Worm (Caenorhabditis elegans) whole organism, L3 larva: ENCODE data around the gene vglu-3.

Source experiments
- R02D3.7 ChIP-seq: fragments of 150-350 bp; optimal IDR thresholded peaks from 2 replicates; lab custom pipeline; 2014; ENCODE audit warnings: missing biosample characterization, missing genetic modification characterization
- ZK546.5 ChIP-seq: sonication (generic microtip); optimal IDR thresholded peaks from 2 replicates; lab custom pipeline; 2017; ENCODE audit warnings: missing biosample characterization, missing genetic modification characterization
- aly-2 ChIP-seq: fragments of 150-350 bp; optimal IDR thresholded peaks from 2 replicates; lab custom pipeline; 2014; ENCODE audit warnings: missing biosample characterization, missing genetic modification characterization
- ama-1 ChIP-seq: fragments of 150-350 bp; optimal IDR thresholded peaks from 2 replicates; lab custom pipeline; 2018
- ceh-16 ChIP-seq: sonication (generic microtip); optimal IDR thresholded peaks from 2 replicates; lab custom pipeline; 2017; ENCODE audit warnings: missing biosample characterization, missing genetic modification characterization
- ceh-28 ChIP-seq: fragments of 150-350 bp; optimal IDR thresholded peaks from 2 replicates; lab custom pipeline; 2014; ENCODE audit warnings: missing biosample characterization, missing genetic modification reagents, missing genetic modification characterization
- ceh-82 ChIP-seq: fragments of 150-350 bp; optimal IDR thresholded peaks from 2 replicates; lab custom pipeline; 2014; ENCODE audit warnings: missing biosample characterization, missing genetic modification characterization
- ceh-9 ChIP-seq: sonication (generic microtip); optimal IDR thresholded peaks from 2 replicates; lab custom pipeline; 2018; ENCODE audit warnings: missing biosample characterization, missing genetic modification characterization
- daf-12 ChIP-seq: fragments of 150-350 bp; optimal IDR thresholded peaks from 2 replicates; lab custom pipeline; 2014; ENCODE audit warnings: missing biosample characterization, missing genetic modification reagents, missing genetic modification characterization
- egl-27 ChIP-seq: sonication (generic microtip); optimal IDR thresholded peaks from 4 replicates; lab custom pipeline; 2017; ENCODE audit warnings: missing biosample characterization, missing genetic modification reagents, missing genetic modification characterization
- egl-5 ChIP-seq: fragments of 150-350 bp; optimal IDR thresholded peaks from 2 replicates; lab custom pipeline; 2017; ENCODE audit warnings: missing biosample characterization, missing genetic modification reagents, missing genetic modification characterization, inconsistent platforms
- elt-1 ChIP-seq: fragments of 150-350 bp; optimal IDR thresholded peaks from 2 replicates; lab custom pipeline; 2014; ENCODE audit warnings: missing biosample characterization, missing genetic modification characterization
- elt-2 ChIP-seq: sonication (generic microtip); optimal IDR thresholded peaks from 2 replicates; lab custom pipeline; 2016; ENCODE audit warnings: missing genetic modification reagents, mild to moderate bottlenecking, missing genetic modification characterization, missing compliant biosample characterization
- elt-3 ChIP-seq, 3 experiments: fragments of 150-350 bp in 1 of 3; sonication (generic microtip) in 2 of 3; optimal IDR thresholded peaks; 2 replicates in 2 of 3; 4 replicates in 1 of 3; lab custom pipeline; 2014 to 2017; ENCODE audit warnings: missing biosample characterization in 3 of 3, missing genetic modification characterization in 3 of 3
- eor-1 ChIP-seq, 2 experiments: fragments of 150-350 bp; optimal IDR thresholded peaks; 2 replicates each; lab custom pipeline; 2014 to 2018; ENCODE audit warnings: missing biosample characterization in 2 of 2, missing genetic modification characterization in 2 of 2
- fkh-2 ChIP-seq: fragments of 150-350 bp; optimal IDR thresholded peaks from 2 replicates; lab custom pipeline; 2014; ENCODE audit warnings: missing biosample characterization, missing genetic modification reagents, missing genetic modification characterization
- fos-1 ChIP-seq: fragments of 150-350 bp; optimal IDR thresholded peaks from 2 replicates; lab custom pipeline; 2014; ENCODE audit warnings: missing biosample characterization, missing genetic modification characterization
- hmg-11 ChIP-seq: sonication (generic microtip); optimal IDR thresholded peaks from 2 replicates; lab custom pipeline; 2016; ENCODE audit warnings: missing genetic modification characterization, missing compliant biosample characterization
- jun-1 ChIP-seq: fragments of 150-350 bp; optimal IDR thresholded peaks from 2 replicates; lab custom pipeline; 2014; ENCODE audit warnings: missing biosample characterization, missing genetic modification reagents, missing genetic modification characterization
- lin-15B ChIP-seq: fragments of 150-350 bp; optimal IDR thresholded peaks from 2 replicates; lab custom pipeline; 2014; ENCODE audit warnings: missing biosample characterization, missing genetic modification characterization
- lin-39 ChIP-seq: fragments of 150-350 bp; optimal IDR thresholded peaks from 2 replicates; lab custom pipeline; 2018; ENCODE audit warnings: missing biosample characterization, missing genetic modification reagents, missing genetic modification characterization
- lsy-12 ChIP-seq: sonication (generic microtip); optimal IDR thresholded peaks from 2 replicates; lab custom pipeline; 2016; ENCODE audit warnings: mild to moderate bottlenecking, missing genetic modification characterization, missing compliant biosample characterization
- mdl-1 ChIP-seq: fragments of 150-350 bp; optimal IDR thresholded peaks from 2 replicates; lab custom pipeline; 2014; ENCODE audit warnings: missing biosample characterization, missing genetic modification characterization
- mml-1 ChIP-seq: fragments of 150-350 bp; sonication (generic microtip); optimal IDR thresholded peaks from 3 replicates; lab custom pipeline; 2014; ENCODE audit warnings: missing biosample characterization, missing genetic modification characterization
- nfya-1 ChIP-seq: sonication (generic microtip); optimal IDR thresholded peaks from 2 replicates; lab custom pipeline; 2017; ENCODE audit warnings: missing genetic modification characterization, mild to moderate bottlenecking, missing compliant biosample characterization, antibody characterized with exemption, moderate library complexity; ENCODE audit not compliant: insufficient read depth
- nhr-11 ChIP-seq: fragments of 150-350 bp; optimal IDR thresholded peaks from 2 replicates; lab custom pipeline; 2014; ENCODE audit warnings: missing biosample characterization, missing genetic modification characterization
- nhr-12 ChIP-seq: fragments of 150-350 bp; optimal IDR thresholded peaks from 2 replicates; lab custom pipeline; 2014; ENCODE audit warnings: missing biosample characterization, missing genetic modification characterization
- nhr-237 ChIP-seq: fragments of 150-350 bp; optimal IDR thresholded peaks from 2 replicates; lab custom pipeline; 2014; ENCODE audit warnings: missing biosample characterization, missing genetic modification characterization
- nhr-25 ChIP-seq: sonication (generic microtip); optimal IDR thresholded peaks from 2 replicates; lab custom pipeline; 2017; ENCODE audit warnings: missing biosample characterization, missing genetic modification characterization
- nhr-28 ChIP-seq: fragments of 150-350 bp; optimal IDR thresholded peaks from 2 replicates; lab custom pipeline; 2014; ENCODE audit warnings: missing biosample characterization, missing genetic modification characterization
- nhr-43 ChIP-seq: sonication (generic microtip); optimal IDR thresholded peaks from 2 replicates; lab custom pipeline; 2016; ENCODE audit warnings: mild to moderate bottlenecking, missing genetic modification characterization, missing compliant biosample characterization; ENCODE audit not compliant: poor library complexity, severe bottlenecking
- nhr-67 ChIP-seq: fragments of 150-350 bp; optimal IDR thresholded peaks from 2 replicates; lab custom pipeline; 2014; ENCODE audit warnings: missing biosample characterization, missing genetic modification characterization
- nhr-76 ChIP-seq: fragments of 150-350 bp; sonication (generic microtip); optimal IDR thresholded peaks from 5 replicates; lab custom pipeline; 2014; ENCODE audit warnings: missing biosample characterization, missing genetic modification characterization
- nhr-77 ChIP-seq: fragments of 150-350 bp; optimal IDR thresholded peaks from 2 replicates; lab custom pipeline; 2014; ENCODE audit warnings: missing biosample characterization, missing genetic modification characterization
- pha-4 ChIP-seq: fragments of 150-350 bp; optimal IDR thresholded peaks from 2 replicates; lab custom pipeline; 2014; ENCODE audit warnings: missing biosample characterization, missing genetic modification reagents, missing genetic modification characterization
- sea-2 ChIP-seq: fragments of 150-350 bp; sonication (generic microtip); optimal IDR thresholded peaks from 4 replicates; lab custom pipeline; 2014; ENCODE audit warnings: missing biosample characterization, missing genetic modification reagents, missing genetic modification characterization
- snpc-4 ChIP-seq: fragments of 150-350 bp; optimal IDR thresholded peaks from 2 replicates; lab custom pipeline; 2014; ENCODE audit warnings: missing biosample characterization, missing genetic modification characterization
- tbx-2 ChIP-seq: sonication (generic microtip); optimal IDR thresholded peaks from 2 replicates; lab custom pipeline; 2016; ENCODE audit warnings: mild to moderate bottlenecking, missing genetic modification characterization, missing compliant biosample characterization
- zag-1 ChIP-seq: fragments of 150-350 bp; optimal IDR thresholded peaks from 2 replicates; lab custom pipeline; 2014; ENCODE audit warnings: missing biosample characterization, missing genetic modification characterization
- ztf-11 ChIP-seq: fragments of 150-350 bp; optimal IDR thresholded peaks from 2 replicates; lab custom pipeline; 2014; ENCODE audit warnings: missing biosample characterization, missing genetic modification characterization

vglu-3 gene

DNA sequence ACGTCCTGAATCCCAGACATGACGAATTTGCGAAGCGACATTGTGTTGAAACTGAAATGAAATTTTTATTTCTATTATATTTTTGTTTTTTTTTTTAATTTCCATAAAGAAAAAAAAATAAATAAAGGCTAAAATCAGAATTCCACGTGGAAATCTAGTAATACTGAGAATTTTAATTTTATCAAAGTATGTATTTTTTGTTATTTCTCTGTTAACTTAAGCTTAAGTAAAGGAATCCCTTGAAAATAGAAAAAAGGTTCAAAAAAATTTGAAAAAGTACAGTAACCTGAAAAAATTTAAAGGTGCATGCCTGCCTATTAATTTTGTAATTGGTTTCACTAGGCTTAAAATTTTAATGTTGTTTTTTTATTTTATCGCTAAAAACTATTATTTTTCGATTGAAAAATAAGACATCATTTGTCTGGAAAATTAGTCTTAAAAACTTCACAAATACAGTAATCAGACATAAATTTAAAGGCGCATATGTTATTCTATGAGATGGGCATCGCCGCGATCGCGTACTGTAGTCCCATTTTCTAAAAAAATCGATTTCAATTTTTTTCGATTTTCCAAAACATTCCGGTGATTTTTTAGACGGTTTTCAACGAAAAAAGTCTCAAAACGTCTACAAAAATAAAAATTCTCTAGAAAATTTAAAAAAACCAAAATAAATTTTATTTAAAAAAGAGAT lies 30.3 kb downstream of the vglu-3 start, which contains the start of gene nex-2:
Gene nex-2 (minus strand): TSS at position 51 of the 691 bp plus-strand sequence.
- TF ChIP-seq lsy-12 (tag; lab: Kevin White, UChicago) = no peak
- TF ChIP-seq tbx-2 (tag; lab: Kevin White, UChicago) = no peak
- TF ChIP-seq mdl-1 (tag; lab: Kevin White, UChicago) = no peak
- no peak for TF ChIP-seq lin-39 (tag; lab: Kevin White, UChicago)
- TF ChIP-seq nhr-25 (tag; lab: Kevin White, UChicago) = no peak
- TF ChIP-seq jun-1 (tag; lab: Kevin White, UChicago) = no peak
- no peak for TF ChIP-seq fkh-2
- no peak for TF ChIP-seq nhr-11 (tag; lab: Kevin White, UChicago)
- TF ChIP-seq nhr-12 (tag; lab: Kevin White, UChicago) = no peak
- no peak for TF ChIP-seq R02D3.7
- TF ChIP-seq ztf-11 (tag; lab: Kevin White, UChicago) = no peak
- no peak for TF ChIP-seq lin-15B (tag; lab: Kevin White, UChicago)

- TF ChIP-seq pha-4 (tag; lab: Kevin White, UChicago) (peak; percentile 92), nhr-43 (tag; lab: Kevin White, UChicago) (no peak), ztf-11 (tag; lab: Kevin White, UChicago) (no peak), nhr-11 (tag; lab: Kevin White, UChicago) (no peak), nfya-1 (tag; lab: Kevin White, UChicago) (peak; percentile 34), jun-1 (tag; lab: Kevin White, UChicago) (peak; percentile 9), snpc-4 (tag; lab: Kevin White, UChicago) (no peak), ceh-16 (tag; lab: Kevin White, UChicago) (no peak)
These were observed 31.1 kb downstream of the vglu-3 start for ce11 chrIII:10331232-10331631.

DNA sequence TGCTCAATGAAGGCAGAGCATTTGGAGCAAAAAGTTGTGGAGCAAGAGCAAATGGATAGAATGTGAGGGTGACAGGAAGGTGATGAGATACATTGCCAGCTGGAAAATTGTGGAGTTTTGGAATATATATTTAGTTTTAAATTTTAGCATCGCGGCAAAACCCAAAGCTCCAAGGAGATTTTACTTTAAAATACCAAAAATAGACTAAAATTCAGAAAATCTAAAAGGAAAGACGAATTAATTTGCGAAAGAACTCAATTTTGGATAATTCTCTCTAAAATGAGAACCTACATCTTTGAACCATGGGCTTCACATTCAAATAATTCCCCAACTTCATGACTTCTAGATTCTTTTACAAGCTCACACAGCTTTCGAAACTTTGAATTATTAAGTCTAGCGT lies 32.4 kb downstream of the vglu-3 start, which contains the start of gene T07C4.12:
Gene T07C4.12 (minus strand): TSS at position 101 of the 400 bp plus-strand sequence.
- TF ChIP-seq mdl-1 (tag; lab: Kevin White, UChicago) (no peak), lin-39 (tag; lab: Kevin White, UChicago) (no peak), lin-15B (tag; lab: Kevin White, UChicago) (no peak), nhr-76 (no peak), elt-2 (tag; lab: Kevin White, UChicago) (no peak), nhr-25 (tag; lab: Kevin White, UChicago) (no peak), nfya-1 (tag; lab: Kevin White, UChicago) (no peak), egl-27 (no peak), elt-1 (tag; lab: Kevin White, UChicago) (no peak), pha-4 (tag; lab: Kevin White, UChicago) (no peak)
- TF ChIP-seq, all 47 proteins: peak for 0

- TF ChIP-seq R02D3.7 (peak; percentile 68), lin-15B (tag; lab: Kevin White, UChicago) (peak; percentile 91), daf-12 (no peak), elt-1 (tag; lab: Kevin White, UChicago) (peak; percentile 33), ceh-82 (tag; lab: Kevin White, UChicago) (peak; percentile 56), nfya-1 (tag; lab: Kevin White, UChicago) (peak; percentile 90), fos-1 (tag; lab: Kevin White, UChicago) (no peak), nhr-237 (tag; lab: Kevin White, UChicago) (no peak), lin-39 (tag; lab: Kevin White, UChicago) (peak; percentile 72), ztf-11 (tag; lab: Kevin White, UChicago) (no peak), ceh-16 (tag; lab: Kevin White, UChicago) (no peak), elt-2 (tag; lab: Kevin White, UChicago) (peak; percentile 84), nhr-67 (no peak), ama-1 (peak; percentile 52), nhr-77 (tag; lab: Kevin White, UChicago) (peak; percentile 35), sea-2 (GFP tag; lab: Kevin White, UChicago) (no peak), mml-1 (tag; lab: Kevin White, UChicago) (no peak), zag-1 (no peak), mdl-1 (tag; lab: Kevin White, UChicago) (no peak), nhr-12 (tag; lab: Kevin White, UChicago) (no peak), aly-2 (tag; lab: Kevin White, UChicago) (no peak), pha-4 (tag; lab: Kevin White, UChicago) (peak; percentile 83), egl-27 (no peak), nhr-43 (tag; lab: Kevin White, UChicago) (peak; percentile 87), ZK546.5 (tag; lab: Kevin White, UChicago) (no peak), fkh-2 (no peak), nhr-25 (tag; lab: Kevin White, UChicago) (peak; percentile 89), ceh-9 (tag; lab: Kevin White, UChicago) (no peak), snpc-4 (tag; lab: Kevin White, UChicago) (peak; percentile 73), eor-1 (tag; optimal IDR thresholded peaks at IDR 0.05; lab: Kevin White, UChicago) (no peak), jun-1 (tag; lab: Kevin White, UChicago) (peak; percentile 82), nhr-11 (tag; lab: Kevin White, UChicago) (no peak), egl-5 (tag; lab: Kevin White, UChicago) (peak; percentile 39), elt-3 (tag; optimal IDR thresholded peaks at IDR 0.05; lab: Kevin White, UChicago) (no peak), hmg-11 (tag; lab: Kevin White, UChicago) (peak; percentile 91), ceh-28 (tag; lab: Kevin White, UChicago) (peak; percentile 60), nhr-28 (tag; lab: Kevin White, UChicago) (no peak)
These were observed 33.9 kb downstream of the vglu-3 start, which contains the start of the genes jmjd-4 and mev-1 for ce11 chrIII:10333961-10334542. TSS of gene jmjd-4 (minus strand) at chrIII:10334018. TSS of gene mev-1 (plus strand) at chrIII:10334277.
